Worm (Caenorhabditis elegans) whole organism, L3 larva: Measurements from ENCODE around the gene ssup-72.

ENCODE experiments used
- R02D3.7 ChIP-seq: fragments of 150-350 bp; optimal IDR thresholded peaks from 2 replicates; lab custom pipeline; 2014; ENCODE audit warnings: missing biosample characterization, missing genetic modification characterization
- aly-2 ChIP-seq: fragments of 150-350 bp; optimal IDR thresholded peaks from 2 replicates; lab custom pipeline; 2014; ENCODE audit warnings: missing biosample characterization, missing genetic modification characterization
- daf-12 ChIP-seq: fragments of 150-350 bp; optimal IDR thresholded peaks from 2 replicates; lab custom pipeline; 2014; ENCODE audit warnings: missing biosample characterization, missing genetic modification reagents, missing genetic modification characterization
- lin-15B ChIP-seq: fragments of 150-350 bp; optimal IDR thresholded peaks from 2 replicates; lab custom pipeline; 2014; ENCODE audit warnings: missing biosample characterization, missing genetic modification characterization
- mdl-1 ChIP-seq: fragments of 150-350 bp; optimal IDR thresholded peaks from 2 replicates; lab custom pipeline; 2014; ENCODE audit warnings: missing biosample characterization, missing genetic modification characterization
- pha-4 ChIP-seq: fragments of 150-350 bp; optimal IDR thresholded peaks from 2 replicates; lab custom pipeline; 2014; ENCODE audit warnings: missing biosample characterization, missing genetic modification reagents, missing genetic modification characterization
- sea-2 ChIP-seq: fragments of 150-350 bp; sonication (generic microtip); optimal IDR thresholded peaks from 4 replicates; lab custom pipeline; 2014; ENCODE audit warnings: missing biosample characterization, missing genetic modification reagents, missing genetic modification characterization
- tbx-2 ChIP-seq: sonication (generic microtip); optimal IDR thresholded peaks from 2 replicates; lab custom pipeline; 2016; ENCODE audit warnings: mild to moderate bottlenecking, missing genetic modification characterization, missing compliant biosample characterization

DNA sequence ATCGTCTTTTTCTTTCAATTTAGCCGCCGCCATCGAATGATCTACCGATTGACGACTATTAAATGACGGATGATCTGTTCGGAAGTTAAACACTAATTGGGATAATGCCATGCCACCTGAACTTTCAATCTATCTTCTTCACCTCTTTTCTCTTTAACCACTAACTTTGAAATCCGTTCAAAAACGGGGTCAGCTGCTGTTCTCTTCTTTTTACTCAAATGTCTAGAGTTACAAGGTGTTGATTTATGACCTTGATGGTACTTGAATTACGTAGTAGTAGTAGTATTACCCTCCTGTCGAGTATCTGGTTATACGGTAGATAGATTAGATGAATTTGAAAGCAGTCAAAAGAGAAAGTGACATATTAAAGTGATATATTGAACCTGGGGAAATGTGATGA lies 44.7 kb downstream of the ssup-72 start:
- TF ChIP-seq mdl-1 (no peak), lin-15B (tag; lab: Kevin White, UChicago) (no peak), pha-4 (tag; lab: Kevin White, UChicago) (no peak), aly-2 (tag; lab: Kevin White, UChicago) (no peak), tbx-2 (no peak), sea-2 (GFP tag; lab: Kevin White, UChicago) (no peak), R02D3.7 (tag; lab: Kevin White, UChicago) (no peak), daf-12 (tag; lab: Kevin White, UChicago) (no peak)
